Fruit fly (Drosophila melanogaster): ENCODE results near the gene tkv.
A peak's percentile ranks its signal among the peaks of the same experiment; 100 is the strongest.

tkv gene

DNA sequence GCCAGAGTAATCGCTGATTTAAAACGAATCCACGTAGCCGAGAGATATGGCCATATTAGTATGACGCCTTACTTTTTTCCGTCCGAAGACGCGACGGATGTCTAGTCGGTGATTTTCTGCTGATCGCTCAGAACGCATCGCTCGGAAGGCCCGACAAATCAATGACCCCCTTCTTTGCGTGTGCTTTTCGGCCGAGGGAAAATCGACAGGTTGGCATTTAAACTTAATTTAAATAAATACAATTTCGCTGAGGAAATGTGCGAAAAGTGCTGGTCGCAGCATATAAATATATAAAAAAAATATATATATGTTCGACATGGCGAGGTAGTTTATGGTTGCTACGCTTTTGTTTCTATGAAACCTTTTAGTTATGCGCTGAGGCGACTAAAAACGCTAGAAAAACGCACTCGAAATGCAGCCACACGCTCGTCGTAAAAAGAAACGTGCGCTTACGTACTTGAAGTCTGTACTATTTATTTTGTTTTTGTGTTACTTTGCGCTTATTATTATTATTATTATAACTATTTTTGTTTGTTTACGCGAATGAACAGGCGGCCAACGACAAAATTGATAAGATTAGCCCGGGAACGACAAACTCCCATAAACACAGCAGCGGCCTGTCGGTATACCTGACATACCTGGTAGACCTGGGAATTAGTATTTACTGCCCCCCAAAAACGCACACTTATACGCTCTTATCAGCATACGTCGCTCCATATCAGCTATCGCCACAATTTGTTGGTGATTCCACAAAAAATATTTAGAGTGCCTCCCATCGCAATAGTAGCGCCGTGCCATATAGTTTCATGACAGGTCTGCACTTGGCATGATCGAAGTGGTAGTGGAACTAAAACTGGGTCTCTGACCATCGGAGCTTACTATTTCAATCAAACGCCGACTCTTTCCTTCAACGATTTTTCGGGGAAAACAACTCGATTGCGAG is 37.9 kb downstream of the tkv start (continued):
- TF ChIP-seq CG42726 (GFP tag; IDR thresholded peaks at IDR 0.05; ENCODE audit: partially characterized antibody) (no peak), CG4282 (GFP tag; optimal IDR thresholded peaks at IDR 0.05) (no peak), CG14965 (GFP tag; optimal IDR thresholded peaks at IDR 0.05; ENCODE audit: borderline replicate concordance) (no peak), CG6254 (GFP tag; optimal IDR thresholded peaks at IDR 0.05) (peak; percentile 10), Hmx (GFP tag; optimal IDR thresholded peaks at IDR 0.05) (no peak), her (GFP tag; optimal IDR thresholded peaks at IDR 0.05) (no peak), grn (GFP tag; optimal IDR thresholded peaks at IDR 0.05) (peak; percentile 64), CG4820 (GFP tag; optimal IDR thresholded peaks at IDR 0.05) (no peak), kay (GFP tag; optimal IDR thresholded peaks at IDR 0.05) (no peak), Chrac-16 (GFP tag; optimal IDR thresholded peaks at IDR 0.05) (no peak), CG6813 (GFP tag; optimal IDR thresholded peaks at IDR 0.05) (no peak), CG15011 (GFP tag; optimal IDR thresholded peaks at IDR 0.05) (no peak), lab (GFP tag; optimal IDR thresholded peaks at IDR 0.05) (peak; percentile 71), CG14050 (GFP tag; IDR thresholded peaks at IDR 0.05) (no peak), CG7963 (GFP tag; IDR thresholded peaks at IDR 0.05; ENCODE audit: partially characterized antibody) (no peak), Dp (GFP tag; optimal IDR thresholded peaks at IDR 0.05) (no peak)

DNA sequence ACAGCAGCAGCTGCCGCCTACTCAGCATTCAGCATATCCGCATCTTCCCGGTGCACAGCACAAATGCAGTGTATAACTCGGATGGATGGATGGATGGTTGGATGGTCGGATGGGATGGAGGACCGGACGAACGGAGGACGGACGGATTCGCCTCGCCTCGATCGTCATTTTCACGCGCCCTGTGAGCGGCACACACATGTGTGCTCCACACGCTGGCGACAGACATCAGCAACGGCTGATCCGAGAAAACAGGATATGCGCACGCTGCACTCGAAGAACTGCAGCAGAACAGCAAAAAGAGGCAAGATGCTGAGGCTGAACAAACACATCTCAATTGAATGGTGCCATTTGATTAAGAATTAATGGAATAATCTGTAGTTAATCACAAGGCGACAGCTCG is 39.0 kb downstream of the tkv start:
- TF ChIP-seq Med (GFP tag) (peak; percentile 72), H15 (GFP tag; IDR thresholded peaks at IDR 0.05) (0 out of 3 replicates have a peak, but pooled peaks have one; percentile 11), caup (GFP tag; optimal IDR thresholded peaks at IDR 0.05; ENCODE audit: severe bottlenecking) (no peak), twi (tag; optimal IDR thresholded peaks at IDR 0.05) (peak; percentile 72), Tbp (GFP tag; optimal IDR thresholded peaks at IDR 0.05) (no peak), MESR4 (GFP tag; optimal IDR thresholded peaks at IDR 0.05) (no peak)

DNA sequence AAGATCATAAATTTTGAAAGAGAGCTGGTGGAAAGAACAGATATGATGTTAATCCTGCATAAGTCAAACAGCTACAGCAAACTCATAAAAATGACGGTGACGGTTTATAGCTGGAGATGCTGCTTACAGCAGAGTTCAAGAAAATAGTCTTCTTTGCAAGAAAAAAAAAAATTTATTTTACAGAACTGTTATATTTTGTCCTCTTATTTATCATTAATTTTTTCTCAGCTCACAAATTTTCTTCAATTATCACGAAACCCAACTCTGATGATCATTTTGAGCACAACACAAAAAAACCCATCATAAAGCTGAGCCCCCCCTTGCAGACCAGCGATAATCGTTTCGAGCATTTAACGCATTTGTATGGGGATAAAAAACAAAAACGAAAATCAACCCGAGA is 39.7 kb downstream of the tkv start:
- TF ChIP-seq chinmo (GFP tag; IDR thresholded peaks at IDR 0.05; ENCODE audit: partially characterized antibody), result 0 out of 4 replicates have a peak, but pooled peaks have one; percentile 28
- TF ChIP-seq Ptx1 (GFP tag; IDR thresholded peaks at IDR 0.05), result peak; percentile 32; the same call in 1 of the 2 replicates
- no peak for TF ChIP-seq CG6813 (GFP tag; optimal IDR thresholded peaks at IDR 0.05)
- no peak for TF ChIP-seq hkb (optimal IDR thresholded peaks at IDR 0.05)
- peak; percentile 50; the same call in 1 of the 2 replicates for TF ChIP-seq hkb (GFP tag; IDR thresholded peaks at IDR 0.05)
- TF ChIP-seq btn (GFP tag; optimal IDR thresholded peaks at IDR 0.05), result no peak
- TF ChIP-seq CG9609 (GFP tag; optimal IDR thresholded peaks at IDR 0.05), result no peak
- no peak for TF ChIP-seq CG32772 (GFP tag; IDR thresholded peaks at IDR 0.05)
- TF ChIP-seq CG7839 (tag; optimal IDR thresholded peaks at IDR 0.05), result peak; percentile 6
- TF ChIP-seq otp (GFP tag; IDR thresholded peaks at IDR 0.05), result 0 out of 3 replicates have a peak, but pooled peaks have one; percentile 16
- TF ChIP-seq CG7745 (tag; optimal IDR thresholded peaks at IDR 0.05), result peak; percentile 49
- TF ChIP-seq lilli (GFP tag; optimal IDR thresholded peaks at IDR 0.05), result peak; percentile 14
- TF ChIP-seq CG17328 (GFP tag; IDR thresholded peaks at IDR 0.05), result peak; percentile 15; the same call in 1 of the 2 replicates
- TF ChIP-seq tio (GFP tag; optimal IDR thresholded peaks at IDR 0.05), result peak; percentile 7
- peak; percentile 2 for TF ChIP-seq CG9727 (GFP tag; optimal IDR thresholded peaks at IDR 0.05)
- no peak for TF ChIP-seq CG18599 (GFP tag; optimal IDR thresholded peaks at IDR 0.05)
- TF ChIP-seq Med (GFP tag), result peak; percentile 68
- TF ChIP-seq Dll (GFP tag; IDR thresholded peaks at IDR 0.05; ENCODE audit: partially characterized antibody), result no peak
- TF ChIP-seq CG17361 (GFP tag; IDR thresholded peaks at IDR 0.05), result 0 out of 3 replicates have a peak, but pooled peaks have one; percentile 11
- TF ChIP-seq phol (tag; optimal IDR thresholded peaks at IDR 0.05), result peak; percentile 5
- peak; percentile 25; the same call in 1 of the 2 replicates for TF ChIP-seq Xrp1 (GFP tag; IDR thresholded peaks at IDR 0.05)
- TF ChIP-seq CG1832 (GFP tag; optimal IDR thresholded peaks at IDR 0.05), result no peak
- TF ChIP-seq CG8290 (GFP tag; optimal IDR thresholded peaks at IDR 0.05), result peak; percentile 0
- no peak for TF ChIP-seq CG8290 (tag; optimal IDR thresholded peaks at IDR 0.05)
- peak; percentile 33; the same call in 1 of the 2 replicates for TF ChIP-seq esg (GFP tag; conservative IDR thresholded peaks at IDR 0.05)
- no peak for TF ChIP-seq CG3407 (GFP tag; optimal IDR thresholded peaks at IDR 0.05)
